Worm (Caenorhabditis elegans) whole organism, young adult: ENCODE measurements around the gene tbc-14.

ENCODE experiments used
- B0261.1 ChIP-seq: sonication (generic microtip); optimal IDR thresholded peaks from 2 replicates; lab custom pipeline; 2016; ENCODE audit warnings: mild to moderate bottlenecking, missing genetic modification characterization, moderate library complexity, missing compliant biosample characterization
- B0336.3 ChIP-seq: fragments of 200-800 bp; sonication (Bioruptor generic); IDR thresholded peaks from 2 replicates; pipeline ENCODE4 v1.3.6; 2022; ENCODE audit warnings: missing genetic modification characterization, missing compliant biosample characterization
- C06A6.2 ChIP-seq: fragments of 200-800 bp; sonication (Bioruptor generic); conservative IDR thresholded peaks from 2 replicates; pipeline ENCODE4 v1.3.6; 2022; ENCODE audit warnings: missing genetic modification characterization, missing compliant biosample characterization
- C17E4.6 ChIP-seq: fragments of 200-800 bp; sonication (Bioruptor generic); IDR thresholded peaks from 2 replicates; pipeline ENCODE4 v1.3.6; 2022; ENCODE audit warnings: missing genetic modification reagents, missing genetic modification characterization, missing compliant biosample characterization
- D2030.7 ChIP-seq: fragments of 200-800 bp; sonication (Bioruptor generic); IDR thresholded peaks from 2 replicates; pipeline ENCODE4 v1.3.6; 2022; ENCODE audit warnings: missing genetic modification reagents, missing genetic modification characterization, missing compliant biosample characterization
- F22D6.2 ChIP-seq: sonication (generic microtip); optimal IDR thresholded peaks from 2 replicates; lab custom pipeline; 2016; ENCODE audit warnings: mild to moderate bottlenecking, missing genetic modification characterization, missing compliant biosample characterization
- F33H1.4 ChIP-seq: fragments of 200-800 bp; sonication (Bioruptor generic); IDR thresholded peaks from 2 replicates; pipeline ENCODE4 v1.3.6; 2022; ENCODE audit warnings: missing genetic modification reagents, missing genetic modification characterization, missing compliant biosample characterization
- T26A5.8 ChIP-seq: sonication (generic microtip); optimal IDR thresholded peaks from 2 replicates; lab custom pipeline; 2016; ENCODE audit warnings: missing genetic modification characterization, missing compliant biosample characterization
- Y53G8AR.9 ChIP-seq: fragments of 200-800 bp; sonication (Bioruptor generic); conservative IDR thresholded peaks from 2 replicates; pipeline ENCODE4 v1.3.6; 2022; ENCODE audit warnings: missing genetic modification reagents, missing genetic modification characterization, missing compliant biosample characterization
- ZK185.1 ChIP-seq: sonication (generic microtip); optimal IDR thresholded peaks from 2 replicates; lab custom pipeline; 2016; ENCODE audit warnings: mild to moderate bottlenecking, missing genetic modification characterization, missing compliant biosample characterization; ENCODE audit not compliant: poor library complexity, severe bottlenecking
- akir-1 ChIP-seq: fragments of 200-800 bp; sonication (Bioruptor generic); optimal IDR thresholded peaks from 2 replicates; lab custom pipeline; 2018; ENCODE audit warnings: mild to moderate bottlenecking, missing genetic modification characterization, moderate library complexity, missing compliant biosample characterization
- ama-1 ChIP-seq, 3 experiments: fragments of 150-350 bp in 1 of 3; sonication (generic microtip) in 2 of 3; optimal IDR thresholded peaks; 2 replicates each; lab custom pipeline; 2014 to 2018; ENCODE audit warnings: missing biosample characterization in 2 of 3, missing genetic modification characterization in 2 of 3, missing genetic modification reagents in 2 of 3
- athp-1 ChIP-seq: sonication (generic microtip); optimal IDR thresholded peaks from 2 replicates; lab custom pipeline; 2017; ENCODE audit warnings: mild to moderate bottlenecking, missing genetic modification characterization, missing compliant biosample characterization
- attf-3 ChIP-seq: fragments of 200-800 bp; sonication (Bioruptor generic); conservative IDR thresholded peaks from 2 replicates; pipeline ENCODE4 v1.3.6; 2022; ENCODE audit warnings: missing genetic modification reagents, missing genetic modification characterization, missing compliant biosample characterization
- cebp-1 ChIP-seq, 2 experiments: fragments of 200-800 bp in 1 of 2; sonication (Bioruptor generic) in 1 of 2; sonication (generic microtip) in 1 of 2; IDR thresholded peaks in 1 of 2; optimal IDR thresholded peaks in 1 of 2; 2 replicates each; pipeline versions ENCODE4 v1.3.6 to Lab custom; 2017 to 2022; ENCODE audit warnings: missing compliant biosample characterization in 2 of 2, missing genetic modification characterization in 2 of 2, mild to moderate bottlenecking in 1 of 2, missing genetic modification reagents in 1 of 2, moderate library complexity in 1 of 2
- ceh-100 ChIP-seq: fragments of 200-800 bp; sonication (Bioruptor generic); IDR thresholded peaks from 2 replicates; pipeline ENCODE4 v1.3.6; 2022; ENCODE audit warnings: missing genetic modification reagents, missing genetic modification characterization, missing compliant biosample characterization
- ceh-40 ChIP-seq: fragments of 200-800 bp; sonication (Bioruptor generic); IDR thresholded peaks from 2 replicates; pipeline ENCODE4 v1.3.6; 2022; ENCODE audit warnings: missing genetic modification characterization, missing compliant biosample characterization
- ceh-58 ChIP-seq: fragments of 200-800 bp; sonication (Bioruptor generic); IDR thresholded peaks from 2 replicates; pipeline ENCODE4 v1.3.6; 2022; ENCODE audit warnings: missing genetic modification characterization, missing compliant biosample characterization
- ceh-79 ChIP-seq: sonication (generic microtip); optimal IDR thresholded peaks from 2 replicates; lab custom pipeline; 2017; ENCODE audit warnings: mild to moderate bottlenecking, missing genetic modification characterization, missing compliant biosample characterization
- ekl-4 ChIP-seq: fragments of 200-800 bp; sonication (Bioruptor generic); IDR thresholded peaks from 2 replicates; pipeline ENCODE4 v1.3.6; 2022; ENCODE audit warnings: missing genetic modification reagents, missing genetic modification characterization, missing compliant biosample characterization
- ets-4 ChIP-seq: fragments of 200-800 bp; sonication (Bioruptor generic); optimal IDR thresholded peaks from 2 replicates; lab custom pipeline; 2018; ENCODE audit warnings: mild to moderate bottlenecking, missing genetic modification characterization, missing compliant biosample characterization
- hlh-26 ChIP-seq: fragments of 200-800 bp; sonication (Bioruptor generic); conservative IDR thresholded peaks from 2 replicates; pipeline ENCODE4 v1.3.6; 2022; ENCODE audit warnings: missing genetic modification reagents, missing genetic modification characterization, missing compliant biosample characterization
- hmg-1.2 ChIP-seq: fragments of 200-800 bp; sonication (Bioruptor generic); IDR thresholded peaks from 2 replicates; pipeline ENCODE4 v1.3.6; 2022; ENCODE audit warnings: missing genetic modification reagents, missing genetic modification characterization, missing compliant biosample characterization
- lin-35 ChIP-seq, 3 experiments: fragments of 150-350 bp in 2 of 3; sonication (generic microtip) in 1 of 3; optimal IDR thresholded peaks; 2 replicates each; lab custom pipeline; 2014 to 2018; ENCODE audit warnings: missing biosample characterization in 3 of 3, missing genetic modification characterization in 3 of 3, missing genetic modification reagents in 3 of 3
- lin-54 ChIP-seq: fragments of 200-800 bp; sonication (Bioruptor generic); optimal IDR thresholded peaks from 2 replicates; lab custom pipeline; 2018; ENCODE audit warnings: mild to moderate bottlenecking, missing genetic modification characterization, missing compliant biosample characterization
- lsl-1 ChIP-seq: fragments of 200-800 bp; sonication (Bioruptor generic); optimal IDR thresholded peaks from 2 replicates; lab custom pipeline; 2018; ENCODE audit warnings: mild to moderate bottlenecking, missing genetic modification characterization, moderate library complexity, missing compliant biosample characterization
- madf-6 ChIP-seq: fragments of 200-800 bp; sonication (Bioruptor generic); IDR thresholded peaks from 2 replicates; pipeline ENCODE4 v1.3.6; 2022; ENCODE audit warnings: missing genetic modification reagents, missing genetic modification characterization, missing compliant biosample characterization
- mcd-1 ChIP-seq: fragments of 200-800 bp; sonication (Bioruptor generic); IDR thresholded peaks from 2 replicates; pipeline ENCODE4 v1.3.6; 2022; ENCODE audit warnings: missing genetic modification reagents, missing genetic modification characterization, missing compliant biosample characterization
- nhr-179 ChIP-seq: sonication (generic microtip); optimal IDR thresholded peaks from 2 replicates; lab custom pipeline; 2016; ENCODE audit warnings: mild to moderate bottlenecking, missing genetic modification characterization, missing compliant biosample characterization
- nhr-80 ChIP-seq: sonication (generic microtip); optimal IDR thresholded peaks from 2 replicates; lab custom pipeline; 2016; ENCODE audit warnings: missing genetic modification characterization, missing compliant biosample characterization
- rec-8 ChIP-seq, 2 experiments: sonication (generic microtip); optimal IDR thresholded peaks; 2 replicates each; lab custom pipeline; 2016; ENCODE audit warnings: mild to moderate bottlenecking in 2 of 2, missing genetic modification characterization in 2 of 2, missing genetic modification reagents in 2 of 2, missing genotype in 2 of 2, missing biosample characterization in 1 of 2, missing compliant biosample characterization in 1 of 2, moderate library complexity in 1 of 2
- sdz-38 ChIP-seq: sonication (generic microtip); optimal IDR thresholded peaks from 2 replicates; lab custom pipeline; 2016; ENCODE audit warnings: missing genotype, missing genetic modification characterization, missing compliant biosample characterization
- sea-2 ChIP-seq: fragments of 200-800 bp; sonication (Bioruptor generic); IDR thresholded peaks from 2 replicates; pipeline ENCODE4 v1.3.6; 2022; ENCODE audit warnings: missing genetic modification characterization, missing compliant biosample characterization
- snpc-3.4 ChIP-seq: sonication (generic microtip); optimal IDR thresholded peaks from 2 replicates; lab custom pipeline; 2017; ENCODE audit warnings: missing genetic modification characterization, mild to moderate bottlenecking, missing compliant biosample characterization, antibody characterized with exemption, moderate library complexity, missing genotype, missing genetic modification reagents
- snpc-4 ChIP-seq, 5 experiments: fragments of 150-350 bp in 1 of 5; sonication (generic microtip) in 4 of 5; optimal IDR thresholded peaks; 2 replicates each; lab custom pipeline; 2014 to 2018; ENCODE audit warnings: missing genetic modification characterization in 5 of 5, missing biosample characterization in 3 of 5, antibody characterized with exemption in 2 of 5, mild to moderate bottlenecking in 2 of 5, missing compliant biosample characterization in 2 of 5, missing genotype in 2 of 5, moderate library complexity in 2 of 5, missing genetic modification reagents in 1 of 5
- unc-62 ChIP-seq: fragments of 150-350 bp; optimal IDR thresholded peaks from 2 replicates; lab custom pipeline; 2014; ENCODE audit warnings: missing biosample characterization, missing genetic modification reagents, missing genetic modification characterization
- ztf-25 ChIP-seq: fragments of 200-800 bp; sonication (Bioruptor generic); IDR thresholded peaks from 2 replicates; pipeline ENCODE4 v1.3.6; 2022; ENCODE audit warnings: missing genetic modification reagents, missing genetic modification characterization, missing compliant biosample characterization
- ztf-28 ChIP-seq: fragments of 200-800 bp; sonication (Bioruptor generic); IDR thresholded peaks from 2 replicates; pipeline ENCODE4 v1.3.6; 2022; ENCODE audit warnings: missing genetic modification reagents, missing genetic modification characterization, missing compliant biosample characterization

Gene tbc-14

ce11 chrII:13447166-13447643, at the start of gene tbc-14:
TSS of gene tbc-14 (minus strand) at chrII:13447593.
- no peak for TF ChIP-seq unc-62 (GFP tag; lab: Kevin White, UChicago)
- TF ChIP-seq ekl-4 = no peak
- TF ChIP-seq hlh-26 (GFP tag; lab: Robert Waterston, UW) = no peak
- no peak for TF ChIP-seq ztf-28 (GFP tag; lab: Robert Waterston, UW)
- TF ChIP-seq ztf-25 (GFP tag; lab: Robert Waterston, UW) = no peak

ce11 chrII:13495718-13496117, 48.3 kb upstream of the tbc-14 start, which contains the start of gene drr-1:
TSS of gene drr-1 (minus strand) at chrII:13495900.
- no peak for TF ChIP-seq sdz-38 (tag; lab: Kevin White, UChicago)
- peak; percentile 38 for TF ChIP-seq nhr-80 (tag; lab: Kevin White, UChicago)

DNA sequence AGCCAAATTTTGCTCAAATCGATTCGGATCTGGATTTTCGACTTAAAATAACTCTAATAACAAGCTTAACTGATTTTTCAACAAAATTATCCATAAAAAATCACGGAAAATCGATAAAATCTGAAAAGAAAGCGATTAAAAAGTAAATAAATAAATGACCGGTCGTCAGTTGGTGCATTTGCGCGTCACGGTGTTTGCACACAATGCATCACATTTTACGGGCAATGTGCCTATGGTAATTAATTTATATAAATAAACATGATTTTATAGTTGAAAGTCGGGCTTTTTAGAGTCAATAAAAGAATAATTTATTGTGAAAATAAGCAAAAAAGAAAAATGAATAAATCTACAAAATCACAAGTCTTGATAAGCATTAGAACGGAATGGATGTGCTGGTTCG, 47.4 kb upstream of the tbc-14 start:
- TF ChIP-seq ama-1 (optimal IDR thresholded peaks at IDR 0.05; lab: Kevin White, UChicago) (no peak), ama-1 (GFP tag; optimal IDR thresholded peaks at IDR 0.05; lab: Kevin White, UChicago) (no peak), lsl-1 (peak; percentile 75), attf-3 (GFP tag; lab: Robert Waterston, UW) (no peak), ceh-58 (GFP tag; lab: Robert Waterston, UW) (no peak), T26A5.8 (tag; lab: Kevin White, UChicago) (no peak), madf-6 (peak; percentile 65), C06A6.2 (GFP tag; lab: Robert Waterston, UW) (no peak), rec-8 (tag; optimal IDR thresholded peaks at IDR 0.05; lab: Kevin White, UChicago) (no peak), ceh-79 (tag; lab: Kevin White, UChicago) (no peak), nhr-80 (tag; lab: Kevin White, UChicago) (no peak), D2030.7 (no peak), mcd-1 (peak; percentile 26; the same call in 1 of the 2 replicates), ztf-25 (GFP tag; lab: Robert Waterston, UW) (no peak), B0336.3 (GFP tag; lab: Robert Waterston, UW) (no peak), lin-35 (GFP tag; optimal IDR thresholded peaks at IDR 0.05; lab: Kevin White, UChicago) (peak in 1 of 3 experiments; percentile 8), sea-2 (no peak), ets-4 (GFP tag; lab: Kevin White, UChicago) (no peak), akir-1 (no peak), ceh-40 (no peak), cebp-1 (GFP tag; IDR thresholded peaks at IDR 0.05; lab: Robert Waterston, UW) (no peak), cebp-1 (tag; optimal IDR thresholded peaks at IDR 0.05; lab: Kevin White, UChicago) (peak; percentile 10), hmg-1.2 (GFP tag; lab: Robert Waterston, UW) (0 out of 2 replicates have a peak, but pooled peaks have one; percentile 12), ceh-100 (GFP tag; lab: Robert Waterston, UW) (no peak), C17E4.6 (GFP tag; lab: Robert Waterston, UW) (no peak), sdz-38 (tag; lab: Kevin White, UChicago) (no peak), ZK185.1 (tag; lab: Kevin White, UChicago) (no peak), Y53G8AR.9 (GFP tag; lab: Robert Waterston, UW) (no peak), B0261.1 (tag; lab: Kevin White, UChicago) (no peak), F33H1.4 (GFP tag; lab: Robert Waterston, UW) (no peak), snpc-4 (GFP tag; optimal IDR thresholded peaks at IDR 0.05; lab: Kevin White, UChicago) (no peak), snpc-4 (tag; optimal IDR thresholded peaks at IDR 0.05; lab: Kevin White, UChicago) (peak in 1 of 4 experiments; percentile 31), athp-1 (tag; lab: Kevin White, UChicago) (peak; percentile 88), F22D6.2 (tag; lab: Kevin White, UChicago) (no peak), lin-54 (GFP tag; lab: Kevin White, UChicago) (peak; percentile 33), snpc-3.4 (peak; percentile 9), ekl-4 (no peak), nhr-179 (tag; lab: Kevin White, UChicago) (no peak)
